Worm (Caenorhabditis elegans) whole organism, L3 larva: ENCODE results near the gene C17C3.15.

ENCODE experiments used
- R02D3.7 ChIP-seq: fragments of 150-350 bp; optimal IDR thresholded peaks from 2 replicates; lab custom pipeline; 2014; ENCODE audit warnings: missing biosample characterization, missing genetic modification characterization
- ZK546.5 ChIP-seq: sonication (generic microtip); optimal IDR thresholded peaks from 2 replicates; lab custom pipeline; 2017; ENCODE audit warnings: missing biosample characterization, missing genetic modification characterization
- aly-2 ChIP-seq: fragments of 150-350 bp; optimal IDR thresholded peaks from 2 replicates; lab custom pipeline; 2014; ENCODE audit warnings: missing biosample characterization, missing genetic modification characterization
- ama-1 ChIP-seq: fragments of 150-350 bp; optimal IDR thresholded peaks from 2 replicates; lab custom pipeline; 2018
- ceh-16 ChIP-seq: sonication (generic microtip); optimal IDR thresholded peaks from 2 replicates; lab custom pipeline; 2017; ENCODE audit warnings: missing biosample characterization, missing genetic modification characterization
- ceh-28 ChIP-seq: fragments of 150-350 bp; optimal IDR thresholded peaks from 2 replicates; lab custom pipeline; 2014; ENCODE audit warnings: missing biosample characterization, missing genetic modification reagents, missing genetic modification characterization
- ceh-82 ChIP-seq: fragments of 150-350 bp; optimal IDR thresholded peaks from 2 replicates; lab custom pipeline; 2014; ENCODE audit warnings: missing biosample characterization, missing genetic modification characterization
- ceh-9 ChIP-seq: sonication (generic microtip); optimal IDR thresholded peaks from 2 replicates; lab custom pipeline; 2018; ENCODE audit warnings: missing biosample characterization, missing genetic modification characterization
- daf-12 ChIP-seq: fragments of 150-350 bp; optimal IDR thresholded peaks from 2 replicates; lab custom pipeline; 2014; ENCODE audit warnings: missing biosample characterization, missing genetic modification reagents, missing genetic modification characterization
- egl-27 ChIP-seq: sonication (generic microtip); optimal IDR thresholded peaks from 4 replicates; lab custom pipeline; 2017; ENCODE audit warnings: missing biosample characterization, missing genetic modification reagents, missing genetic modification characterization
- egl-5 ChIP-seq: fragments of 150-350 bp; optimal IDR thresholded peaks from 2 replicates; lab custom pipeline; 2017; ENCODE audit warnings: missing biosample characterization, missing genetic modification reagents, missing genetic modification characterization, inconsistent platforms
- elt-1 ChIP-seq: fragments of 150-350 bp; optimal IDR thresholded peaks from 2 replicates; lab custom pipeline; 2014; ENCODE audit warnings: missing biosample characterization, missing genetic modification characterization
- elt-2 ChIP-seq: sonication (generic microtip); optimal IDR thresholded peaks from 2 replicates; lab custom pipeline; 2016; ENCODE audit warnings: missing genetic modification reagents, mild to moderate bottlenecking, missing genetic modification characterization, missing compliant biosample characterization
- elt-3 ChIP-seq, 3 experiments: fragments of 150-350 bp in 1 of 3; sonication (generic microtip) in 2 of 3; optimal IDR thresholded peaks; 2 replicates in 2 of 3; 4 replicates in 1 of 3; lab custom pipeline; 2014 to 2017; ENCODE audit warnings: missing biosample characterization in 3 of 3, missing genetic modification characterization in 3 of 3
- eor-1 ChIP-seq, 2 experiments: fragments of 150-350 bp; optimal IDR thresholded peaks; 2 replicates each; lab custom pipeline; 2014 to 2018; ENCODE audit warnings: missing biosample characterization in 2 of 2, missing genetic modification characterization in 2 of 2
- fkh-10 ChIP-seq: sonication (generic microtip); optimal IDR thresholded peaks from 2 replicates; lab custom pipeline; 2017; ENCODE audit warnings: missing biosample characterization, missing genetic modification reagents, missing genetic modification characterization
- fkh-2 ChIP-seq: fragments of 150-350 bp; optimal IDR thresholded peaks from 2 replicates; lab custom pipeline; 2014; ENCODE audit warnings: missing biosample characterization, missing genetic modification reagents, missing genetic modification characterization
- fos-1 ChIP-seq: fragments of 150-350 bp; optimal IDR thresholded peaks from 2 replicates; lab custom pipeline; 2014; ENCODE audit warnings: missing biosample characterization, missing genetic modification characterization
- hmg-11 ChIP-seq: sonication (generic microtip); optimal IDR thresholded peaks from 2 replicates; lab custom pipeline; 2016; ENCODE audit warnings: missing genetic modification characterization, missing compliant biosample characterization
- jun-1 ChIP-seq: fragments of 150-350 bp; optimal IDR thresholded peaks from 2 replicates; lab custom pipeline; 2014; ENCODE audit warnings: missing biosample characterization, missing genetic modification reagents, missing genetic modification characterization
- lin-15B ChIP-seq: fragments of 150-350 bp; optimal IDR thresholded peaks from 2 replicates; lab custom pipeline; 2014; ENCODE audit warnings: missing biosample characterization, missing genetic modification characterization
- lin-39 ChIP-seq: fragments of 150-350 bp; optimal IDR thresholded peaks from 2 replicates; lab custom pipeline; 2018; ENCODE audit warnings: missing biosample characterization, missing genetic modification reagents, missing genetic modification characterization
- lsy-12 ChIP-seq: sonication (generic microtip); optimal IDR thresholded peaks from 2 replicates; lab custom pipeline; 2016; ENCODE audit warnings: mild to moderate bottlenecking, missing genetic modification characterization, missing compliant biosample characterization
- mdl-1 ChIP-seq: fragments of 150-350 bp; optimal IDR thresholded peaks from 2 replicates; lab custom pipeline; 2014; ENCODE audit warnings: missing biosample characterization, missing genetic modification characterization
- mml-1 ChIP-seq: fragments of 150-350 bp; sonication (generic microtip); optimal IDR thresholded peaks from 3 replicates; lab custom pipeline; 2014; ENCODE audit warnings: missing biosample characterization, missing genetic modification characterization
- nfya-1 ChIP-seq: sonication (generic microtip); optimal IDR thresholded peaks from 2 replicates; lab custom pipeline; 2017; ENCODE audit warnings: missing genetic modification characterization, mild to moderate bottlenecking, missing compliant biosample characterization, antibody characterized with exemption, moderate library complexity; ENCODE audit not compliant: insufficient read depth
- nhr-11 ChIP-seq: fragments of 150-350 bp; optimal IDR thresholded peaks from 2 replicates; lab custom pipeline; 2014; ENCODE audit warnings: missing biosample characterization, missing genetic modification characterization
- nhr-12 ChIP-seq: fragments of 150-350 bp; optimal IDR thresholded peaks from 2 replicates; lab custom pipeline; 2014; ENCODE audit warnings: missing biosample characterization, missing genetic modification characterization
- nhr-23 ChIP-seq: fragments of 150-350 bp; optimal IDR thresholded peaks from 2 replicates; lab custom pipeline; 2014; ENCODE audit warnings: missing biosample characterization, missing genetic modification reagents, missing genetic modification characterization
- nhr-237 ChIP-seq: fragments of 150-350 bp; optimal IDR thresholded peaks from 2 replicates; lab custom pipeline; 2014; ENCODE audit warnings: missing biosample characterization, missing genetic modification characterization
- nhr-25 ChIP-seq: sonication (generic microtip); optimal IDR thresholded peaks from 2 replicates; lab custom pipeline; 2017; ENCODE audit warnings: missing biosample characterization, missing genetic modification characterization
- nhr-28 ChIP-seq: fragments of 150-350 bp; optimal IDR thresholded peaks from 2 replicates; lab custom pipeline; 2014; ENCODE audit warnings: missing biosample characterization, missing genetic modification characterization
- nhr-43 ChIP-seq: sonication (generic microtip); optimal IDR thresholded peaks from 2 replicates; lab custom pipeline; 2016; ENCODE audit warnings: mild to moderate bottlenecking, missing genetic modification characterization, missing compliant biosample characterization; ENCODE audit not compliant: poor library complexity, severe bottlenecking
- nhr-67 ChIP-seq: fragments of 150-350 bp; optimal IDR thresholded peaks from 2 replicates; lab custom pipeline; 2014; ENCODE audit warnings: missing biosample characterization, missing genetic modification characterization
- nhr-76 ChIP-seq: fragments of 150-350 bp; sonication (generic microtip); optimal IDR thresholded peaks from 5 replicates; lab custom pipeline; 2014; ENCODE audit warnings: missing biosample characterization, missing genetic modification characterization
- nhr-77 ChIP-seq: fragments of 150-350 bp; optimal IDR thresholded peaks from 2 replicates; lab custom pipeline; 2014; ENCODE audit warnings: missing biosample characterization, missing genetic modification characterization
- pha-4 ChIP-seq: fragments of 150-350 bp; optimal IDR thresholded peaks from 2 replicates; lab custom pipeline; 2014; ENCODE audit warnings: missing biosample characterization, missing genetic modification reagents, missing genetic modification characterization
- pqm-1 ChIP-seq: fragments of 150-350 bp; optimal IDR thresholded peaks from 2 replicates; lab custom pipeline; 2017; ENCODE audit warnings: missing biosample characterization, missing genetic modification characterization, inconsistent platforms
- sea-2 ChIP-seq: fragments of 150-350 bp; sonication (generic microtip); optimal IDR thresholded peaks from 4 replicates; lab custom pipeline; 2014; ENCODE audit warnings: missing biosample characterization, missing genetic modification reagents, missing genetic modification characterization
- skn-1 ChIP-seq: fragments of 150-350 bp; optimal IDR thresholded peaks from 2 replicates; lab custom pipeline; 2014; ENCODE audit warnings: missing biosample characterization, missing genetic modification characterization
- snpc-4 ChIP-seq: fragments of 150-350 bp; optimal IDR thresholded peaks from 2 replicates; lab custom pipeline; 2014; ENCODE audit warnings: missing biosample characterization, missing genetic modification characterization
- tbx-2 ChIP-seq: sonication (generic microtip); optimal IDR thresholded peaks from 2 replicates; lab custom pipeline; 2016; ENCODE audit warnings: mild to moderate bottlenecking, missing genetic modification characterization, missing compliant biosample characterization
- unc-39 ChIP-seq: sonication (generic microtip); optimal IDR thresholded peaks from 4 replicates; lab custom pipeline; 2017; ENCODE audit warnings: missing biosample characterization, missing genetic modification characterization
- unc-62 ChIP-seq: fragments of 150-350 bp; sonication (generic microtip); optimal IDR thresholded peaks from 4 replicates; lab custom pipeline; 2014; ENCODE audit warnings: missing biosample characterization, missing genetic modification reagents, missing genetic modification characterization
- zag-1 ChIP-seq: fragments of 150-350 bp; optimal IDR thresholded peaks from 2 replicates; lab custom pipeline; 2014; ENCODE audit warnings: missing biosample characterization, missing genetic modification characterization
- ztf-11 ChIP-seq: fragments of 150-350 bp; optimal IDR thresholded peaks from 2 replicates; lab custom pipeline; 2014; ENCODE audit warnings: missing biosample characterization, missing genetic modification characterization
- ztf-4 ChIP-seq: fragments of 150-350 bp; optimal IDR thresholded peaks from 2 replicates; lab custom pipeline; 2014; ENCODE audit warnings: missing biosample characterization, missing genetic modification characterization

Gene C17C3.15

ce11 chrII:5544145-5544515 lies 26.3 kb upstream of the C17C3.15 start:
- TF ChIP-seq fkh-2 (tag; lab: Kevin White, UChicago) (no peak), elt-1 (tag; lab: Kevin White, UChicago) (no peak), nhr-28 (tag; lab: Kevin White, UChicago) (no peak), nhr-76 (tag; lab: Kevin White, UChicago) (no peak), unc-39 (tag; lab: Kevin White, UChicago) (no peak), mdl-1 (tag; lab: Kevin White, UChicago) (no peak), sea-2 (GFP tag; lab: Kevin White, UChicago) (no peak), lin-15B (tag; lab: Kevin White, UChicago) (peak; percentile 26), aly-2 (tag; lab: Kevin White, UChicago) (no peak), egl-27 (tag; lab: Kevin White, UChicago) (no peak), nhr-11 (tag; lab: Kevin White, UChicago) (no peak), elt-3 (tag; optimal IDR thresholded peaks at IDR 0.05; lab: Kevin White, UChicago) (no peak), ceh-16 (tag; lab: Kevin White, UChicago) (no peak), R02D3.7 (tag; lab: Kevin White, UChicago) (no peak), skn-1 (tag; lab: Kevin White, UChicago) (peak; percentile 57), nhr-77 (tag; lab: Kevin White, UChicago) (no peak), nhr-25 (tag; lab: Kevin White, UChicago) (peak; percentile 60), fkh-10 (no peak), lsy-12 (tag; lab: Kevin White, UChicago) (no peak), ZK546.5 (tag; lab: Kevin White, UChicago) (no peak), pha-4 (tag; lab: Kevin White, UChicago) (peak; percentile 81), nhr-237 (tag; lab: Kevin White, UChicago) (no peak), nhr-23 (tag; lab: Kevin White, UChicago) (peak; percentile 55), elt-2 (tag; lab: Kevin White, UChicago) (peak; percentile 84), nhr-43 (peak; percentile 63), ceh-28 (peak; percentile 58), pqm-1 (tag; lab: Kevin White, UChicago) (peak; percentile 31), ztf-11 (no peak), ceh-9 (tag; lab: Kevin White, UChicago) (no peak), jun-1 (tag; lab: Kevin White, UChicago) (peak; percentile 41), tbx-2 (tag; lab: Kevin White, UChicago) (no peak), hmg-11 (tag; lab: Kevin White, UChicago) (no peak), fos-1 (no peak), ztf-4 (tag; lab: Kevin White, UChicago) (no peak), egl-5 (tag; lab: Kevin White, UChicago) (peak; percentile 60), unc-62 (GFP tag; lab: Kevin White, UChicago) (peak; percentile 51), daf-12 (tag; lab: Kevin White, UChicago) (no peak), eor-1 (tag; optimal IDR thresholded peaks at IDR 0.05; lab: Kevin White, UChicago) (no peak), snpc-4 (tag; lab: Kevin White, UChicago) (peak; percentile 99), nhr-12 (tag; lab: Kevin White, UChicago) (no peak), ama-1 (peak; percentile 99), lin-39 (tag; lab: Kevin White, UChicago) (peak; percentile 72), mml-1 (tag; lab: Kevin White, UChicago) (no peak), zag-1 (tag; lab: Kevin White, UChicago) (no peak), nhr-67 (tag; lab: Kevin White, UChicago) (no peak), nfya-1 (tag; lab: Kevin White, UChicago) (peak; percentile 80), ceh-82 (no peak)
